Fruit fly (Drosophila melanogaster) whole organism, prepupa: Measurements from ENCODE around the gene CG11398.

Experiments used
- CG10631 ChIP-seq: fragments of 200-800 bp; sonication (Bioruptor generic); optimal IDR thresholded peaks from 2 replicates; lab custom pipeline; 2016; ENCODE audit warnings: missing biosample characterization, missing genetic modification characterization
- CG11762 ChIP-seq: fragments of 200-800 bp; sonication (Bioruptor generic); optimal IDR thresholded peaks from 3 replicates; lab custom pipeline; 2016; ENCODE audit warnings: missing biosample characterization, missing genetic modification characterization; ENCODE audit not compliant: insufficient read depth
- CG1621 ChIP-seq: fragments of 200-800 bp; sonication (Bioruptor generic); optimal IDR thresholded peaks from 3 replicates; lab custom pipeline; 2018; ENCODE audit warnings: missing biosample characterization, mild to moderate bottlenecking, missing genetic modification characterization
- CG16779 ChIP-seq: fragments of 200-800 bp; sonication (Bioruptor generic); optimal IDR thresholded peaks from 3 replicates; lab custom pipeline; 2017; ENCODE audit warnings: missing biosample characterization, mild to moderate bottlenecking, missing genetic modification characterization
- CG31627 ChIP-seq: fragments of 200-800 bp; sonication (Bioruptor generic); optimal IDR thresholded peaks from 3 replicates; lab custom pipeline; 2016; ENCODE audit warnings: missing biosample characterization, missing genetic modification characterization
- CG32006 ChIP-seq: fragments of 200-800 bp; sonication (Bioruptor generic); optimal IDR thresholded peaks from 3 replicates; lab custom pipeline; 2017; ENCODE audit warnings: missing biosample characterization, mild to moderate bottlenecking, missing genetic modification characterization
- CG34406 ChIP-seq: fragments of 200-800 bp; sonication (Bioruptor generic); optimal IDR thresholded peaks from 3 replicates; lab custom pipeline; 2016; ENCODE audit warnings: missing biosample characterization, missing genetic modification characterization
- CG3919 ChIP-seq: fragments of 200-800 bp; sonication (Bioruptor generic); optimal IDR thresholded peaks from 3 replicates; lab custom pipeline; 2016; ENCODE audit warnings: missing biosample characterization, missing genetic modification characterization
- CG4318 ChIP-seq: fragments of 200-800 bp; sonication (Bioruptor generic); optimal IDR thresholded peaks from 3 replicates; lab custom pipeline; 2017; ENCODE audit warnings: missing biosample characterization, mild to moderate bottlenecking, missing genetic modification characterization
- CG6163 ChIP-seq: fragments of 200-800 bp; sonication (Bioruptor generic); IDR thresholded peaks from 3 replicates; pipeline ENCODE4 v1.3.6; 2022; ENCODE audit warnings: missing biosample characterization, missing genetic modification characterization
- CG6276 ChIP-seq: fragments of 200-800 bp; sonication (Bioruptor generic); optimal IDR thresholded peaks from 2 replicates; lab custom pipeline; 2017; ENCODE audit warnings: missing biosample characterization, mild to moderate bottlenecking, missing genetic modification characterization
- CG6808 ChIP-seq: fragments of 200-800 bp; sonication (Bioruptor generic); optimal IDR thresholded peaks from 3 replicates; lab custom pipeline; 2017; ENCODE audit warnings: missing biosample characterization, missing genetic modification characterization, mild to moderate bottlenecking, moderate library complexity, missing genetic modification reagents
- CG7368 ChIP-seq: fragments of 200-800 bp; sonication (Bioruptor generic); optimal IDR thresholded peaks from 3 replicates; lab custom pipeline; 2016; ENCODE audit warnings: missing biosample characterization, missing genetic modification characterization
- CG8319 ChIP-seq: fragments of 200-800 bp; sonication (Bioruptor generic); optimal IDR thresholded peaks from 3 replicates; lab custom pipeline; 2016; ENCODE audit warnings: missing biosample characterization, missing genetic modification characterization
- CG8632 ChIP-seq: fragments of 200-800 bp; sonication (Bioruptor generic); optimal IDR thresholded peaks from 3 replicates; lab custom pipeline; 2016; ENCODE audit warnings: missing biosample characterization, missing genetic modification characterization
- CG9139 ChIP-seq: fragments of 200-800 bp; sonication (Bioruptor generic); optimal IDR thresholded peaks from 3 replicates; lab custom pipeline; 2017; ENCODE audit warnings: missing biosample characterization, mild to moderate bottlenecking, missing genetic modification characterization
- Eip78C ChIP-seq: fragments of 200-800 bp; sonication (Bioruptor generic); peaks from one replicate; lab custom pipeline; 2016; ENCODE audit warnings: missing biosample characterization, missing genetic modification characterization
- Ets21C ChIP-seq: fragments of 200-800 bp; sonication (Bioruptor generic); optimal IDR thresholded peaks from 3 replicates; lab custom pipeline; 2016; ENCODE audit warnings: missing biosample characterization, missing genetic modification characterization
- Hr39 ChIP-seq: fragments of 200-800 bp; sonication (Bioruptor generic); optimal IDR thresholded peaks from 2 replicates; lab custom pipeline; 2016; ENCODE audit warnings: missing biosample characterization, missing genetic modification characterization
- Hr4 ChIP-seq: fragments of 200-800 bp; sonication (Bioruptor generic); optimal IDR thresholded peaks from 3 replicates; lab custom pipeline; 2016; ENCODE audit warnings: missing biosample characterization, missing genetic modification characterization
- Lpt ChIP-seq: fragments of 200-800 bp; sonication (Bioruptor generic); optimal IDR thresholded peaks from 3 replicates; lab custom pipeline; 2016; ENCODE audit warnings: missing biosample characterization, missing genetic modification characterization
- Met ChIP-seq: fragments of 200-800 bp; sonication (Bioruptor generic); optimal IDR thresholded peaks from 3 replicates; lab custom pipeline; 2016; ENCODE audit warnings: missing biosample characterization, missing genetic modification characterization
- Sox102F ChIP-seq: fragments of 200-800 bp; sonication (Bioruptor generic); optimal IDR thresholded peaks from 2 replicates; lab custom pipeline; 2016; ENCODE audit warnings: missing biosample characterization, mild to moderate bottlenecking, missing genetic modification characterization
- Sox14 ChIP-seq: fragments of 200-800 bp; sonication (Bioruptor generic); optimal IDR thresholded peaks from 3 replicates; lab custom pipeline; 2016; ENCODE audit warnings: missing biosample characterization, missing genetic modification characterization
- Sox15 ChIP-seq: fragments of 200-800 bp; sonication (Bioruptor generic); optimal IDR thresholded peaks from 3 replicates; lab custom pipeline; 2016; ENCODE audit warnings: missing biosample characterization, missing genetic modification characterization
- achi ChIP-seq: fragments of 200-800 bp; sonication (Bioruptor generic); optimal IDR thresholded peaks from 3 replicates; lab custom pipeline; 2016; ENCODE audit warnings: missing biosample characterization, missing genetic modification characterization
- cyc ChIP-seq: fragments of 200-800 bp; sonication (Bioruptor generic); optimal IDR thresholded peaks from 3 replicates; lab custom pipeline; 2016; ENCODE audit warnings: missing biosample characterization, missing genetic modification characterization
- dsx ChIP-seq: fragments of 200-800 bp; optimal IDR thresholded peaks from 3 replicates; lab custom pipeline; 2019; ENCODE audit warnings: missing biosample characterization, mild to moderate bottlenecking, missing genetic modification characterization, moderate library complexity; ENCODE audit not compliant: poor library complexity, severe bottlenecking
- eg ChIP-seq: fragments of 200-800 bp; sonication (Bioruptor generic); IDR thresholded peaks from 3 replicates; pipeline ENCODE4 v1.3.6; 2022; ENCODE audit warnings: missing biosample characterization, missing genetic modification characterization
- fd85E ChIP-seq: fragments of 200-800 bp; sonication (Bioruptor generic); optimal IDR thresholded peaks from 3 replicates; lab custom pipeline; 2016; ENCODE audit warnings: missing biosample characterization, missing genetic modification characterization
- pdm3 ChIP-seq: fragments of 200-800 bp; sonication (Bioruptor generic); optimal IDR thresholded peaks from 3 replicates; lab custom pipeline; 2016; ENCODE audit warnings: missing biosample characterization, missing genetic modification characterization
- salr ChIP-seq, 2 experiments: fragments of 200-800 bp; sonication (Bioruptor generic); optimal IDR thresholded peaks; 3 replicates each; lab custom pipeline; 2016 to 2018; ENCODE audit warnings: missing biosample characterization in 2 of 2, missing genetic modification characterization in 2 of 2, mild to moderate bottlenecking in 1 of 2
- spab ChIP-seq: fragments of 200-800 bp; sonication (Bioruptor generic); optimal IDR thresholded peaks from 2 replicates; lab custom pipeline; 2017; ENCODE audit warnings: missing biosample characterization, mild to moderate bottlenecking, missing genetic modification characterization, missing genetic modification reagents
- svp ChIP-seq: fragments of 200-800 bp; sonication (Bioruptor generic); peaks from one replicate; lab custom pipeline; 2016; ENCODE audit warnings: missing biosample characterization, missing genetic modification characterization
- topi ChIP-seq: fragments of 200-800 bp; sonication (Bioruptor generic); optimal IDR thresholded peaks from 3 replicates; lab custom pipeline; 2016; ENCODE audit warnings: missing biosample characterization, missing genetic modification characterization
- vri ChIP-seq: fragments of 200-800 bp; sonication (Bioruptor generic); optimal IDR thresholded peaks from 3 replicates; lab custom pipeline; 2016; ENCODE audit warnings: missing biosample characterization, mild to moderate bottlenecking, missing genetic modification characterization

The CG11398 gene

dm6 chrX:1234817-1235617, 20.1 kb upstream of the CG11398 start (continued):
- peak; percentile 87 for TF ChIP-seq dsx (GFP tag; lab: Kevin White, UChicago)
- peak; percentile 85 for TF ChIP-seq achi (GFP tag; lab: Kevin White, UChicago)
- TF ChIP-seq Ets21C (GFP tag; lab: Kevin White, UChicago) = peak; percentile 78
- TF ChIP-seq CG1621 = peak; percentile 86
- peak; percentile 78 for TF ChIP-seq CG6808 (GFP tag; lab: Kevin White, UChicago)
- peak; percentile 75 for TF ChIP-seq CG4318
- TF ChIP-seq CG31627 = peak; percentile 84
- TF ChIP-seq salr (GFP tag; optimal IDR thresholded peaks at IDR 0.05; lab: Kevin White, UChicago) = peak; percentile 60 to 84
- TF ChIP-seq CG6163 (GFP tag; lab: Robert Waterston, UW) = peak; percentile 92
- TF ChIP-seq topi (GFP tag; lab: Kevin White, UChicago) = peak; percentile 92
- TF ChIP-seq Sox15 (GFP tag; lab: Kevin White, UChicago) = peak; percentile 52
- peak; percentile 86 for TF ChIP-seq Hr39
- peak; percentile 91 for TF ChIP-seq Met
- peak; percentile 86 for TF ChIP-seq Hr4
- peak; percentile 72 for TF ChIP-seq CG9139 (GFP tag; lab: Kevin White, UChicago)
- TF ChIP-seq Sox14 (GFP tag; lab: Kevin White, UChicago) = peak; percentile 92
- peak; percentile 86 for TF ChIP-seq CG8632
- TF ChIP-seq CG7368 (GFP tag; lab: Kevin White, UChicago) = peak; percentile 66
- TF ChIP-seq CG3919 (GFP tag; lab: Kevin White, UChicago) = peak; percentile 80
- TF ChIP-seq CG32006 (GFP tag; lab: Kevin White, UChicago) = peak; percentile 87
- peak; percentile 81 for TF ChIP-seq CG34406 (GFP tag; lab: Kevin White, UChicago)
- TF ChIP-seq CG10631 (GFP tag; lab: Kevin White, UChicago) = peak; percentile 84
- TF ChIP-seq CG11762 (GFP tag; lab: Kevin White, UChicago) = peak; percentile 49
- TF ChIP-seq CG16779 (tag; lab: Kevin White, UChicago) = peak; percentile 67
- peak; percentile 83 for TF ChIP-seq eg (GFP tag; lab: Robert Waterston, UW)
- peak; percentile 94 for TF ChIP-seq svp (GFP tag; lab: Kevin White, UChicago)
- TF ChIP-seq Lpt (GFP tag; lab: Kevin White, UChicago) = peak; percentile 59
- TF ChIP-seq pdm3 = peak; percentile 84
- peak; percentile 49 for TF ChIP-seq CG8319 (GFP tag; lab: Kevin White, UChicago)
- peak; percentile 29 for TF ChIP-seq fd85E (GFP tag; lab: Kevin White, UChicago)
- peak; percentile 76 for TF ChIP-seq spab (GFP tag; lab: Kevin White, UChicago)
- peak; percentile 80 for TF ChIP-seq CG6276 (GFP tag; lab: Kevin White, UChicago)

DNA sequence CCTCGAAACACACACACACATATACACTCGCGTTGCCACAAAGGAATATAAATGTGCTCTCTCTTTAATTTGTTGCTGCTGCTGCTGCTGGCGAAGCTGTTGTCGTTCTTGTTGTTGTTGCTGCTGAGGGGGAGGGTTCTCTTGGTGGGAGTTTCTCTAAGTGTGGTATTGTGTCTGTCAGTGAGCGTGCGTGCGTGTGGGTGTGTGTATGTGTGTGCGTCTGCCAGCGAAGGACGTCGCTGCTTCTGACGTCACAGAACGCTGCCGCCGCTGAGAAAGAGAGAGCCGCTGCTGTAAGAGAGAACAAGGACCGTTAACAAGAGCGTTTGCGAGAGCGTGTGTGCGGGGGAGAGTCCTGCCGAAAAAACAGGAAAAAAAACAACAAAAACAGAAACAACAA, 19.0 kb upstream of the CG11398 start:
- TF ChIP-seq vri (GFP tag; lab: Kevin White, UChicago) = no peak
- TF ChIP-seq dsx (GFP tag; lab: Kevin White, UChicago) = peak; percentile 80
- peak; percentile 34 for TF ChIP-seq Sox14 (GFP tag; lab: Kevin White, UChicago)
- no peak for TF ChIP-seq svp (GFP tag; lab: Kevin White, UChicago)
- no peak for TF ChIP-seq cyc

dm6 chrX:1232533-1233212, 17.7 kb upstream of the CG11398 start:
- TF ChIP-seq Sox102F (GFP tag; lab: Kevin White, UChicago) (no peak), CG11762 (GFP tag; lab: Kevin White, UChicago) (no peak), CG31627 (no peak), dsx (GFP tag; lab: Kevin White, UChicago) (peak; percentile 12), CG1621 (peak; percentile 10), Eip78C (GFP tag; lab: Kevin White, UChicago) (peak; percentile 26)
